Worm (Caenorhabditis elegans) whole organism, L4 larva: Measurements from ENCODE around the gene str-227.

Experiments
- aly-2 ChIP-seq: sonication (generic microtip); optimal IDR thresholded peaks from 2 replicates; lab custom pipeline; 2018; ENCODE audit warnings: missing biosample characterization, missing genetic modification characterization
- ces-1 ChIP-seq: fragments of 150-350 bp; sonication (generic microtip); optimal IDR thresholded peaks from 4 replicates; lab custom pipeline; 2014; ENCODE audit warnings: missing biosample characterization, missing genetic modification reagents, missing genetic modification characterization
- daf-16 ChIP-seq, 3 experiments: sonication (generic microtip); optimal IDR thresholded peaks; 2 replicates each; lab custom pipeline; 2016 to 2017; ENCODE audit warnings: missing genetic modification characterization in 3 of 3, missing genetic modification reagents in 3 of 3, mild to moderate bottlenecking in 2 of 3, missing compliant biosample characterization in 2 of 3, missing biosample characterization in 1 of 3, moderate library complexity in 1 of 3
- dpl-1 ChIP-seq: fragments of 150-350 bp; optimal IDR thresholded peaks from 2 replicates; lab custom pipeline; 2014; ENCODE audit warnings: missing biosample characterization, missing genetic modification reagents, missing genetic modification characterization
- hif-1 ChIP-seq, 2 experiments: sonication (generic microtip); optimal IDR thresholded peaks; 2 replicates each; lab custom pipeline; 2016 to 2017; ENCODE audit warnings: missing compliant biosample characterization in 2 of 2, missing genetic modification characterization in 2 of 2, missing genetic modification reagents in 2 of 2, missing genotype in 2 of 2, mild to moderate bottlenecking in 1 of 2
- lsy-2 ChIP-seq, 2 experiments: fragments of 150-350 bp in 1 of 2; sonication (generic microtip) in 1 of 2; optimal IDR thresholded peaks; 2 replicates each; lab custom pipeline; 2014 to 2017; ENCODE audit warnings: missing biosample characterization in 2 of 2, missing genetic modification characterization in 2 of 2
- nhr-11 ChIP-seq: fragments of 150-350 bp; optimal IDR thresholded peaks from 2 replicates; lab custom pipeline; 2014; ENCODE audit warnings: missing biosample characterization, missing genetic modification characterization
- nhr-77 ChIP-seq: fragments of 150-350 bp; optimal IDR thresholded peaks from 2 replicates; lab custom pipeline; 2014; ENCODE audit warnings: missing biosample characterization, missing genetic modification characterization
- snpc-1.2 ChIP-seq: fragments of 200-800 bp; sonication (Bioruptor generic); IDR thresholded peaks from 2 replicates; pipeline ENCODE4 v1.3.6; 2022; ENCODE audit warnings: missing genetic modification reagents, missing genetic modification characterization, missing compliant biosample characterization
- unc-130 ChIP-seq: sonication (generic microtip); optimal IDR thresholded peaks from 2 replicates; lab custom pipeline; 2016; ENCODE audit warnings: missing genetic modification reagents, missing genetic modification characterization, missing compliant biosample characterization
- zag-1 ChIP-seq: fragments of 150-350 bp; optimal IDR thresholded peaks from 2 replicates; lab custom pipeline; 2014; ENCODE audit warnings: missing biosample characterization, missing genetic modification characterization

DNA sequence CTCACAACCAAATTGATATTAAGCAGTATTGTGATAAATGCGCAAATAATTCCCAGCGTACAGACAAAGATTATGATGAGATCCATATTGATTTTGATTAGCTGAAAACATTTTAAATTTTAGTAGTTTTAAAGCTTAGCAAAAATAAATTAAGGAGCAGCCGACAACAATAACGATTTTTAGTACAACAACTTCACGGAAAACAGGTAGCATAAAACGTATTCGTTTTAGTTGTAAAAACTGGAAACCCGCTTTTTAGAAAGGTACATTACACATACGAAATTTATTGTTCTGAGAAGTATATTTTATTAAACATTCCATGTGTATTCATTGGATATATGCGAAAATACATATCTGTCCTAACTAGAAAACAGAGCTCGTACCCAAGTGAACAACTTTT is 27.6 kb upstream of the str-227 start, which contains the start of gene srbc-36:
- TF ChIP-seq aly-2 (tag; lab: Kevin White, UChicago) (no peak), daf-16 (GFP tag; optimal IDR thresholded peaks at IDR 0.05; lab: Kevin White, UChicago) (no peak), daf-16 (tag; optimal IDR thresholded peaks at IDR 0.05; lab: Kevin White, UChicago) (no peak), zag-1 (tag; lab: Kevin White, UChicago) (no peak), snpc-1.2 (GFP tag; lab: Robert Waterston, UW) (no peak), nhr-77 (no peak), ces-1 (GFP tag; lab: Kevin White, UChicago) (no peak), unc-130 (GFP tag; lab: Kevin White, UChicago) (no peak), dpl-1 (no peak), hif-1 (tag; optimal IDR thresholded peaks at IDR 0.05; lab: Kevin White, UChicago) (no peak), lsy-2 (tag; optimal IDR thresholded peaks at IDR 0.05; lab: Kevin White, UChicago) (no peak), nhr-11 (no peak)
